Fruit fly (Drosophila melanogaster) whole organism, prepupa: ENCODE measurements around the gene CG44006.

ENCODE experiments used
- Blimp-1 ChIP-seq: fragments of 200-800 bp; sonication (Bioruptor generic); optimal IDR thresholded peaks from 3 replicates; lab custom pipeline; 2017; ENCODE audit warnings: missing biosample characterization, missing genetic modification characterization, mild to moderate bottlenecking, moderate library complexity, missing genetic modification reagents
- CG10669 ChIP-seq: fragments of 200-800 bp; sonication (Bioruptor generic); optimal IDR thresholded peaks from 3 replicates; lab custom pipeline; 2018; ENCODE audit warnings: missing biosample characterization, mild to moderate bottlenecking, missing genetic modification characterization, moderate library complexity
- CG11762 ChIP-seq: fragments of 200-800 bp; sonication (Bioruptor generic); optimal IDR thresholded peaks from 3 replicates; lab custom pipeline; 2016; ENCODE audit warnings: missing biosample characterization, missing genetic modification characterization; ENCODE audit not compliant: insufficient read depth
- CG11902 ChIP-seq: fragments of 200-800 bp; sonication (Bioruptor generic); optimal IDR thresholded peaks from 3 replicates; lab custom pipeline; 2016; ENCODE audit warnings: missing biosample characterization, missing genetic modification characterization
- CG1621 ChIP-seq: fragments of 200-800 bp; sonication (Bioruptor generic); optimal IDR thresholded peaks from 3 replicates; lab custom pipeline; 2018; ENCODE audit warnings: missing biosample characterization, mild to moderate bottlenecking, missing genetic modification characterization
- CG3032 ChIP-seq: fragments of 200-800 bp; optimal IDR thresholded peaks from 2 replicates; lab custom pipeline; 2019; ENCODE audit warnings: missing biosample characterization, mild to moderate bottlenecking, missing genetic modification characterization, moderate library complexity
- CG32006 ChIP-seq: fragments of 200-800 bp; sonication (Bioruptor generic); optimal IDR thresholded peaks from 3 replicates; lab custom pipeline; 2017; ENCODE audit warnings: missing biosample characterization, mild to moderate bottlenecking, missing genetic modification characterization
- CG34406 ChIP-seq: fragments of 200-800 bp; sonication (Bioruptor generic); optimal IDR thresholded peaks from 3 replicates; lab custom pipeline; 2016; ENCODE audit warnings: missing biosample characterization, missing genetic modification characterization
- CG3919 ChIP-seq: fragments of 200-800 bp; sonication (Bioruptor generic); optimal IDR thresholded peaks from 3 replicates; lab custom pipeline; 2016; ENCODE audit warnings: missing biosample characterization, missing genetic modification characterization
- CG4318 ChIP-seq: fragments of 200-800 bp; sonication (Bioruptor generic); optimal IDR thresholded peaks from 3 replicates; lab custom pipeline; 2017; ENCODE audit warnings: missing biosample characterization, mild to moderate bottlenecking, missing genetic modification characterization
- CG6163 ChIP-seq: fragments of 200-800 bp; sonication (Bioruptor generic); IDR thresholded peaks from 3 replicates; pipeline ENCODE4 v1.3.6; 2022; ENCODE audit warnings: missing biosample characterization, missing genetic modification characterization
- CG6808 ChIP-seq: fragments of 200-800 bp; sonication (Bioruptor generic); optimal IDR thresholded peaks from 3 replicates; lab custom pipeline; 2017; ENCODE audit warnings: missing biosample characterization, missing genetic modification characterization, mild to moderate bottlenecking, moderate library complexity, missing genetic modification reagents
- CG6854 ChIP-seq: fragments of 200-800 bp; sonication (Bioruptor generic); optimal IDR thresholded peaks from 2 replicates; lab custom pipeline; 2017; ENCODE audit warnings: missing biosample characterization, mild to moderate bottlenecking, missing genetic modification characterization
- CG7368 ChIP-seq: fragments of 200-800 bp; sonication (Bioruptor generic); optimal IDR thresholded peaks from 3 replicates; lab custom pipeline; 2016; ENCODE audit warnings: missing biosample characterization, missing genetic modification characterization
- CG8119 ChIP-seq: fragments of 200-800 bp; sonication (Bioruptor generic); IDR thresholded peaks from 3 replicates; pipeline ENCODE4 v1.3.6; 2022; ENCODE audit warnings: missing biosample characterization, missing genetic modification characterization
- CG8632 ChIP-seq: fragments of 200-800 bp; sonication (Bioruptor generic); optimal IDR thresholded peaks from 3 replicates; lab custom pipeline; 2016; ENCODE audit warnings: missing biosample characterization, missing genetic modification characterization
- CG9139 ChIP-seq: fragments of 200-800 bp; sonication (Bioruptor generic); optimal IDR thresholded peaks from 3 replicates; lab custom pipeline; 2017; ENCODE audit warnings: missing biosample characterization, mild to moderate bottlenecking, missing genetic modification characterization
- Eip75B ChIP-seq: fragments of 200-800 bp; sonication (Bioruptor generic); optimal IDR thresholded peaks from 3 replicates; lab custom pipeline; 2016; ENCODE audit warnings: missing biosample characterization, missing genetic modification characterization
- Eip78C ChIP-seq: fragments of 200-800 bp; sonication (Bioruptor generic); peaks from one replicate; lab custom pipeline; 2016; ENCODE audit warnings: missing biosample characterization, missing genetic modification characterization
- Eip93F ChIP-seq: fragments of 200-800 bp; sonication (Bioruptor generic); optimal IDR thresholded peaks from 2 replicates; lab custom pipeline; 2016; ENCODE audit warnings: missing biosample characterization, mild to moderate bottlenecking, missing genetic modification characterization
- Ets21C ChIP-seq: fragments of 200-800 bp; sonication (Bioruptor generic); optimal IDR thresholded peaks from 3 replicates; lab custom pipeline; 2016; ENCODE audit warnings: missing biosample characterization, missing genetic modification characterization
- Gug ChIP-seq: fragments of 200-800 bp; sonication (Bioruptor generic); IDR thresholded peaks from 2 replicates; pipeline ENCODE4 v1.3.6; 2022; ENCODE audit warnings: missing biosample characterization, missing genetic modification characterization
- Hr38 ChIP-seq: sonication (Bioruptor generic); optimal IDR thresholded peaks from 2 replicates; lab custom pipeline; 2016; ENCODE audit warnings: missing biosample characterization, missing genetic modification characterization
- Hr39 ChIP-seq: fragments of 200-800 bp; sonication (Bioruptor generic); optimal IDR thresholded peaks from 2 replicates; lab custom pipeline; 2016; ENCODE audit warnings: missing biosample characterization, missing genetic modification characterization
- Hr4 ChIP-seq: fragments of 200-800 bp; sonication (Bioruptor generic); optimal IDR thresholded peaks from 3 replicates; lab custom pipeline; 2016; ENCODE audit warnings: missing biosample characterization, missing genetic modification characterization
- Lpt ChIP-seq: fragments of 200-800 bp; sonication (Bioruptor generic); optimal IDR thresholded peaks from 3 replicates; lab custom pipeline; 2016; ENCODE audit warnings: missing biosample characterization, missing genetic modification characterization
- Met ChIP-seq: fragments of 200-800 bp; sonication (Bioruptor generic); optimal IDR thresholded peaks from 3 replicates; lab custom pipeline; 2016; ENCODE audit warnings: missing biosample characterization, missing genetic modification characterization
- Smox ChIP-seq: fragments of 200-800 bp; sonication (Bioruptor generic); optimal IDR thresholded peaks from 3 replicates; lab custom pipeline; 2016; ENCODE audit warnings: missing biosample characterization, missing genetic modification characterization
- Sox102F ChIP-seq: fragments of 200-800 bp; sonication (Bioruptor generic); optimal IDR thresholded peaks from 2 replicates; lab custom pipeline; 2016; ENCODE audit warnings: missing biosample characterization, mild to moderate bottlenecking, missing genetic modification characterization
- Sox14 ChIP-seq: fragments of 200-800 bp; sonication (Bioruptor generic); optimal IDR thresholded peaks from 3 replicates; lab custom pipeline; 2016; ENCODE audit warnings: missing biosample characterization, missing genetic modification characterization
- Sox15 ChIP-seq: fragments of 200-800 bp; sonication (Bioruptor generic); optimal IDR thresholded peaks from 3 replicates; lab custom pipeline; 2016; ENCODE audit warnings: missing biosample characterization, missing genetic modification characterization
- cyc ChIP-seq: fragments of 200-800 bp; sonication (Bioruptor generic); optimal IDR thresholded peaks from 3 replicates; lab custom pipeline; 2016; ENCODE audit warnings: missing biosample characterization, missing genetic modification characterization
- dac ChIP-seq: fragments of 200-800 bp; sonication (Bioruptor generic); optimal IDR thresholded peaks from 2 replicates; lab custom pipeline; 2017; ENCODE audit warnings: missing biosample characterization, mild to moderate bottlenecking, missing genetic modification characterization
- dsx ChIP-seq: fragments of 200-800 bp; optimal IDR thresholded peaks from 3 replicates; lab custom pipeline; 2019; ENCODE audit warnings: missing biosample characterization, mild to moderate bottlenecking, missing genetic modification characterization, moderate library complexity; ENCODE audit not compliant: poor library complexity, severe bottlenecking
- eg ChIP-seq: fragments of 200-800 bp; sonication (Bioruptor generic); IDR thresholded peaks from 3 replicates; pipeline ENCODE4 v1.3.6; 2022; ENCODE audit warnings: missing biosample characterization, missing genetic modification characterization
- esn ChIP-seq: fragments of 200-800 bp; sonication (Bioruptor generic); optimal IDR thresholded peaks from 2 replicates; lab custom pipeline; 2016; ENCODE audit warnings: missing biosample characterization, mild to moderate bottlenecking, missing genetic modification characterization, moderate library complexity
- fd59A ChIP-seq: fragments of 200-800 bp; sonication (Bioruptor generic); optimal IDR thresholded peaks from 2 replicates; lab custom pipeline; 2017; ENCODE audit warnings: missing biosample characterization, mild to moderate bottlenecking, missing genetic modification characterization, missing genetic modification reagents
- fd85E ChIP-seq: fragments of 200-800 bp; sonication (Bioruptor generic); optimal IDR thresholded peaks from 3 replicates; lab custom pipeline; 2016; ENCODE audit warnings: missing biosample characterization, missing genetic modification characterization
- fkh ChIP-seq: fragments of 200-800 bp; sonication (Bioruptor generic); optimal IDR thresholded peaks from 3 replicates; lab custom pipeline; 2017; ENCODE audit warnings: missing biosample characterization, mild to moderate bottlenecking, missing genetic modification characterization, moderate library complexity
- lz ChIP-seq: fragments of 200-800 bp; sonication (Bioruptor generic); optimal IDR thresholded peaks from 3 replicates; lab custom pipeline; 2016; ENCODE audit warnings: missing biosample characterization, missing genetic modification characterization
- net ChIP-seq: fragments of 200-800 bp; sonication (Bioruptor generic); optimal IDR thresholded peaks from 3 replicates; lab custom pipeline; 2016; ENCODE audit warnings: missing biosample characterization, missing genetic modification characterization
- pdm3 ChIP-seq: fragments of 200-800 bp; sonication (Bioruptor generic); optimal IDR thresholded peaks from 3 replicates; lab custom pipeline; 2016; ENCODE audit warnings: missing biosample characterization, missing genetic modification characterization
- ss ChIP-seq, 2 experiments: fragments of 200-800 bp; sonication (Bioruptor generic); optimal IDR thresholded peaks; 2 replicates in 1 of 2; 3 replicates in 1 of 2; lab custom pipeline; 2017 to 2018; ENCODE audit warnings: mild to moderate bottlenecking in 2 of 2, missing biosample characterization in 2 of 2, missing genetic modification characterization in 2 of 2, moderate library complexity in 1 of 2
- svp ChIP-seq: fragments of 200-800 bp; sonication (Bioruptor generic); peaks from one replicate; lab custom pipeline; 2016; ENCODE audit warnings: missing biosample characterization, missing genetic modification characterization
- topi ChIP-seq: fragments of 200-800 bp; sonication (Bioruptor generic); optimal IDR thresholded peaks from 3 replicates; lab custom pipeline; 2016; ENCODE audit warnings: missing biosample characterization, missing genetic modification characterization
- vri ChIP-seq: fragments of 200-800 bp; sonication (Bioruptor generic); optimal IDR thresholded peaks from 3 replicates; lab custom pipeline; 2016; ENCODE audit warnings: missing biosample characterization, mild to moderate bottlenecking, missing genetic modification characterization

Gene CG44006

dm6 chr3L:18079610-18080497, 9.9 kb upstream of the CG44006 start (continued):
- no peak for TF ChIP-seq Eip93F (GFP tag; lab: Kevin White, UChicago)
- peak; percentile 48 for TF ChIP-seq fd59A (GFP tag; lab: Kevin White, UChicago)
- TF ChIP-seq Eip78C = peak; percentile 83
- peak; percentile 60 for TF ChIP-seq dsx
- no peak for TF ChIP-seq Blimp-1 (GFP tag; lab: Kevin White, UChicago)
- TF ChIP-seq CG8119 = peak; percentile 82
- peak; percentile 68 for TF ChIP-seq Gug
- TF ChIP-seq pdm3 = peak; percentile 49
- TF ChIP-seq CG6854 = peak; percentile 53
- peak; percentile 55 for TF ChIP-seq dac (GFP tag; lab: Kevin White, UChicago)

dm6 chr3L:18079123-18079522, 9.2 kb upstream of the CG44006 start:
- no peak for TF ChIP-seq lz (GFP tag; lab: Kevin White, UChicago)

dm6 chr3L:18078614-18079013, 8.7 kb upstream of the CG44006 start:
- TF ChIP-seq Sox14 (peak; percentile 74), fd59A (GFP tag; lab: Kevin White, UChicago) (peak; percentile 76), CG32006 (peak; percentile 74), Sox102F (GFP tag; lab: Kevin White, UChicago) (peak; percentile 10), Smox (no peak), CG1621 (tag; lab: Kevin White, UChicago) (peak; percentile 30), CG8632 (GFP tag; lab: Kevin White, UChicago) (peak; percentile 31), Hr39 (GFP tag; lab: Kevin White, UChicago) (peak; percentile 16), topi (peak; percentile 0), CG4318 (peak; percentile 70), vri (GFP tag; lab: Kevin White, UChicago) (no peak), cyc (peak; percentile 12), net (GFP tag; lab: Kevin White, UChicago) (peak; percentile 23), Blimp-1 (GFP tag; lab: Kevin White, UChicago) (no peak), CG8119 (peak; percentile 79), Eip78C (peak; percentile 92), fd85E (no peak), Eip93F (GFP tag; lab: Kevin White, UChicago) (no peak), Eip75B (GFP tag; lab: Kevin White, UChicago) (peak; percentile 21), CG3032 (peak; percentile 70), fkh (no peak), CG11902 (GFP tag; lab: Kevin White, UChicago) (no peak), svp (GFP tag; lab: Kevin White, UChicago) (peak; percentile 60), dac (GFP tag; lab: Kevin White, UChicago) (no peak), CG10669 (GFP tag; lab: Kevin White, UChicago) (peak; percentile 77), Sox15 (GFP tag; lab: Kevin White, UChicago) (peak; percentile 12), CG11762 (GFP tag; lab: Kevin White, UChicago) (peak; percentile 26), eg (peak; percentile 62; the same call in 2 of the 3 replicates), esn (no peak), Hr38 (no peak), Hr4 (GFP tag; lab: Kevin White, UChicago) (peak; percentile 65), CG7368 (GFP tag; lab: Kevin White, UChicago) (no peak), ss (GFP tag; optimal IDR thresholded peaks at IDR 0.05; lab: Kevin White, UChicago) (peak in 1 of 2 experiments; percentile 60), CG34406 (peak; percentile 8), CG3919 (peak; percentile 43), CG9139 (GFP tag; lab: Kevin White, UChicago) (no peak), CG6163 (GFP tag; lab: Robert Waterston, UW) (no peak), Met (GFP tag; lab: Kevin White, UChicago) (peak; percentile 46), CG6854 (no peak), CG6808 (GFP tag; lab: Kevin White, UChicago) (peak; percentile 77), Lpt (no peak), Ets21C (no peak)
